Worm (Caenorhabditis elegans) whole organism, mixed stage, embryonic: ENCODE data around the gene F34H10.5.

Experiments
- M03D4.4 ChIP-seq: sonication (generic microtip); optimal IDR thresholded peaks from 2 replicates; lab custom pipeline; 2017; ENCODE audit warnings: mild to moderate bottlenecking, missing genetic modification characterization, missing compliant biosample characterization
- blmp-1 ChIP-seq: fragments of 150-350 bp; optimal IDR thresholded peaks from 2 replicates; lab custom pipeline; 2014; ENCODE audit warnings: missing biosample characterization, missing genetic modification characterization
- cnd-1 ChIP-seq: fragments of 200-800 bp; sonication (Bioruptor generic); optimal IDR thresholded peaks from 2 replicates; lab custom pipeline; 2018; ENCODE audit warnings: mild to moderate bottlenecking, missing genetic modification characterization, missing compliant biosample characterization
- drap-1 ChIP-seq: fragments of 200-800 bp; sonication (Bioruptor generic); optimal IDR thresholded peaks from 3 replicates; lab custom pipeline; 2018; ENCODE audit warnings: mild to moderate bottlenecking, missing genetic modification characterization, missing compliant biosample characterization
- elt-1 ChIP-seq: sonication (generic microtip); optimal IDR thresholded peaks from 2 replicates; lab custom pipeline; 2017; ENCODE audit warnings: missing genetic modification characterization, mild to moderate bottlenecking, missing compliant biosample characterization, antibody characterized with exemption, moderate library complexity, borderline replicate concordance; ENCODE audit not compliant: insufficient read depth
- elt-3 ChIP-seq: fragments of 150-350 bp; optimal IDR thresholded peaks from 2 replicates; lab custom pipeline; 2014; ENCODE audit warnings: missing biosample characterization, missing genetic modification characterization
- lin-13 ChIP-seq: fragments of 150-350 bp; optimal IDR thresholded peaks from 2 replicates; lab custom pipeline; 2014; ENCODE audit warnings: missing biosample characterization, missing genetic modification characterization
- lin-32 ChIP-seq: fragments of 200-800 bp; sonication (Bioruptor generic); optimal IDR thresholded peaks from 2 replicates; lab custom pipeline; 2018; ENCODE audit warnings: mild to moderate bottlenecking, missing genetic modification characterization, missing compliant biosample characterization
- lsy-2 ChIP-seq: fragments of 150-350 bp; optimal IDR thresholded peaks from 2 replicates; lab custom pipeline; 2014; ENCODE audit warnings: missing biosample characterization, missing genetic modification characterization
- pha-4 ChIP-seq: fragments of 150-350 bp; optimal IDR thresholded peaks from 2 replicates; lab custom pipeline; 2018; ENCODE audit warnings: missing biosample characterization, missing genetic modification reagents, missing genetic modification characterization
- snpc-4 ChIP-seq: fragments of 150-350 bp; optimal IDR thresholded peaks from 2 replicates; lab custom pipeline; 2014; ENCODE audit warnings: missing biosample characterization, missing genetic modification characterization
- tbx-8 ChIP-seq: fragments of 200-800 bp; sonication (Bioruptor generic); optimal IDR thresholded peaks from 2 replicates; lab custom pipeline; 2018; ENCODE audit warnings: mild to moderate bottlenecking, missing genetic modification characterization, moderate library complexity, missing compliant biosample characterization
- unc-39 ChIP-seq: fragments of 150-350 bp; optimal IDR thresholded peaks from 2 replicates; lab custom pipeline; 2014; ENCODE audit warnings: missing biosample characterization, missing genetic modification characterization
- unc-62 ChIP-seq: fragments of 150-350 bp; optimal IDR thresholded peaks from 2 replicates; lab custom pipeline; 2014; ENCODE audit warnings: missing biosample characterization, missing genetic modification reagents, missing genetic modification characterization

- TF ChIP-seq blmp-1 (tag; lab: Kevin White, UChicago) (no peak), unc-39 (tag; lab: Kevin White, UChicago) (no peak), elt-1 (tag; lab: Kevin White, UChicago) (no peak), pha-4 (tag; lab: Kevin White, UChicago) (no peak), cnd-1 (tag; lab: Kevin White, UChicago) (no peak), snpc-4 (no peak), lsy-2 (tag; lab: Kevin White, UChicago) (no peak), tbx-8 (no peak), elt-3 (tag; lab: Kevin White, UChicago) (no peak), unc-62 (GFP tag; lab: Kevin White, UChicago) (no peak), lin-32 (GFP tag; lab: Kevin White, UChicago) (no peak), M03D4.4 (no peak), lin-13 (no peak), drap-1 (no peak)
These were observed 47.8 kb upstream of the F34H10.5 start, which contains the start of gene gpx-3 for ce11 chrX:9587642-9588041.
